Fruit fly (Drosophila melanogaster): Measurements from ENCODE around the gene CG13117.

CG13117 gene

DNA sequence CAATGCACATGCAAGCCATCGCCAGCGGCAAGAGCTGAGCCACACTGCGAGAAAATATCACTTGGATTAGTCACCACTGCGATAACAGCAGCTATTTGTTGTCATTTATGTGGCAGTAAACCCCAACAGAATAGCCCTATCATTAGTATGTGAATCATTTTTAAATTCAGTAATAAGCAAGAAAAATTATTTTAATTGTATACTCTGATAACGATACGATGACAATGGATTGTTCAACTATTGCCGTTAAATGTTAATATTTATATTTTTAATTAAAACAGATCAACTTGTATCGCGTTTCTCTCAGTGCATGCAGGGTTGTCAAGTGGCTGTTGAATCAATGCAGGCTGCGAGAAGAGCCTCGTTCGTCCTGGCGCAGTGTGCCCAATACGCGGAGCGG lies 1.4 kb downstream of the CG13117 start:
- TF ChIP-seq ttk (optimal IDR thresholded peaks at IDR 0.05) (no peak), Myc (optimal IDR thresholded peaks at IDR 0.05) (no peak), Sin3A (optimal IDR thresholded peaks at IDR 0.05) (no peak), insv (optimal IDR thresholded peaks at IDR 0.05) (no peak), psq (optimal IDR thresholded peaks at IDR 0.05) (no peak), h (optimal IDR thresholded peaks at IDR 0.05) (no peak)

DNA sequence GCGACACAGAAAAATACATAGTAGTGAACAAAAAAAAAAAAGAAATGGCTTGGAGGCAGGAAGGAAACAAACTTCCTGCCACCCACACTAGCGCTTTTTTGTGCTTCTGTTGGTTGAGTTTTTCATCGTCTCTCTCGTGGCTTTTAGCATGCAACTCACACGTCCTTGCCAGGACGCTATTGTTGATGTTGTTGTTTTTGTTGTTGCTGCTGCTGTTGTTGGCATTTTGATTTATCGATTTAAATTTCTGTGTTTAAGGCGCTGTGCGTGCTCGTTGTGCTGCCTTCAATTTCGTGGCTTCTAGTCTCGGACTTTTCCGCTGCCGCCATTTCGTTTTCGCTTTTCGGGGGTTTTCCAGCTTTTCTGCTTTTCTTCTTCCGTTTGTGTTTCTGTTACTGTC lies 3.2 kb downstream of the CG13117 start:
- TF ChIP-seq psq (optimal IDR thresholded peaks at IDR 0.05), result no peak
- TF ChIP-seq Myc (optimal IDR thresholded peaks at IDR 0.05), result no peak
- TF ChIP-seq h (optimal IDR thresholded peaks at IDR 0.05), result no peak
- TF ChIP-seq ttk (optimal IDR thresholded peaks at IDR 0.05), result no peak
- TF ChIP-seq insv (optimal IDR thresholded peaks at IDR 0.05), result no peak
- TF ChIP-seq Sin3A (optimal IDR thresholded peaks at IDR 0.05), result no peak

DNA sequence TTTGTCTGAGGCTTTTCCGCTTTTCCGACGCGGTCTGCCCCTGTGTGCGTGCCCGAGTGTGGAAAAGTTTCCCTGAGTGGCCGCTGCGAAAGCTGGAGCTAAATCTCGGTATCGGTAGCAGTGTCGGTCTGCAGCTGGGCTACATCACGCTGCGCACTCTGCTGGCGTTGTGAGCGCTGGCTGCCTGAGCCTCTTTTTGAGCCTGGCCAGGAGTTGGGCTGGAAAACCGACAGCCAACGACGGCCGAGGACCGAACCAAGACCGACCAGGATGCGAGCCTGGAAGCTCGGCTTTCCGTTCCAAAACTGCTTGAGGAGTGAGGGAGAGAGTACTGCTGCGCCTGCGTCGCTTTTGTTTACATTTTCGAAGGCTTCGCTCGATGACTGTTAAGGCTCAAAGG lies 7.4 kb downstream of the CG13117 start:
- TF ChIP-seq Sin3A (optimal IDR thresholded peaks at IDR 0.05) (no peak), Myc (optimal IDR thresholded peaks at IDR 0.05) (no peak), ttk (optimal IDR thresholded peaks at IDR 0.05) (no peak), psq (optimal IDR thresholded peaks at IDR 0.05) (no peak), insv (optimal IDR thresholded peaks at IDR 0.05) (no peak)

DNA sequence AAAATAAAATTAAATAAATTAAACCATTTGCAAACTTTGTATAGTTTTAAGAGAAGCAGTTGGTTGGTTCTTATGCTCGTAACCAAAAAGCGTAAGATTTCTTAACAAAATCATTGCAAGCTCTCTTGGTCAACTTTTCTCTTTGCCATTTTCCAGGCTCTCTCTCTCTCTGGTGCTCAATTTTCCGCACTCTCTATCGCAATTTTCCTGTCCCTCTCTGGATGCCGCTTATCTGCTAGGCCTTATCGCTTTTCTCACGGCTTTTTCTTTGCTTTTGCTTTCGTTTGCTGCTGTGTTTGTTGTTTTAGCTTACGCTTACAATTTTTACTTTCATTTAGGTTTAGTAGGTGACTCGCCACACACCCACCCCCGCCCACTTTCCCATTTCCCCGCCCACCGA lies 8.2 kb downstream of the CG13117 start:
- TF ChIP-seq insv (optimal IDR thresholded peaks at IDR 0.05) (no peak), ttk (optimal IDR thresholded peaks at IDR 0.05) (no peak), Myc (optimal IDR thresholded peaks at IDR 0.05) (no peak)

DNA sequence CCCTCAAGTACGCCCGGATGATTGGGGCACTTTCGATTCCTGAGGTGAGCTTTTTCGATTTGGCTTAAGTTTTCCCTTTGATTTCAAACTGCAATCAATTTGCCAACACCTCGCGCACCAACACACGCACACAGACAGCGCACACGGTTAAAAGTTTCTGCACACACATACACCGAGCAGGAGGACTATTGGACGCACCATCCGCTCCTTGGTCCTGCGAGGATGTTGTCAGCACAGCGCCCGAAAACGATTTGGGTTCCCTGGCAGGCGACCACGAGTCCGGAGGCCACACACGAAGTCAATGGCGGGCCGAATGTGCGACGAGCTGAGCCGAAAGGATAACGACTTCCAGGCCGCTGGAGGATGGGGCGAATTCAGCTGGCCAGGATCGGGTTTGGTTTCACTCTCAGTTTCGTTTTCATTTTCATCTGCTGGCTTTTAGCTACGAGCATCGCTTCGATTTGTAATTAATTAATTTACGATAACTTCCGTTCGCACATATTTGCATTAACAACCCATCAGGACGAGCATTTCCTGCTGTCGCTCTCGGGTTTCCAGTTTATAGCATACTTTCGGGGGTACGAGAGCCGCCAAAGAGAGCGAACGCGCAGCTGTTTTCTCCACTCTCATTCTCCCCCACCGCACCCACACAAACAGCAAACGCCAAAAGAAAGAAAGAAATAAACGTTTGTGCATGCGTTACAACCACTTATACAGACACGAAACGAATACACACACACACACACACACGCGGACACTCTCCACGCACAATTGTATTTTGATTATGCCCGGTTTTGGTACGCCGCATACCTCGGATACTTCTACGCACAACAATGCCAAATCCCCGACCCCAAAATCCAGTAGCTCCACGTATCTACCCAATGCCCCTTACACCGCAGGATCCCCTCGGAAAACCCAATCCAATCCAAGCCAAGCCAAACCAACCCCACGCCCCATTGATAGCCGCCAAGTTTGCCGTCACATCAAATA lies 10.1 kb downstream of the CG13117 start, which contains the start of gene Nckx30C:
Gene Nckx30C, minus strand, starts transcription at position 260 of the 990 bp plus-strand sequence.
- no peak for TF ChIP-seq ttk (optimal IDR thresholded peaks at IDR 0.05)
- no peak for TF ChIP-seq insv (optimal IDR thresholded peaks at IDR 0.05)
- no peak for TF ChIP-seq psq (optimal IDR thresholded peaks at IDR 0.05)
- no peak for TF ChIP-seq Sin3A (optimal IDR thresholded peaks at IDR 0.05)
- TF ChIP-seq h (optimal IDR thresholded peaks at IDR 0.05), result no peak
- TF ChIP-seq Myc (optimal IDR thresholded peaks at IDR 0.05), result no peak

DNA sequence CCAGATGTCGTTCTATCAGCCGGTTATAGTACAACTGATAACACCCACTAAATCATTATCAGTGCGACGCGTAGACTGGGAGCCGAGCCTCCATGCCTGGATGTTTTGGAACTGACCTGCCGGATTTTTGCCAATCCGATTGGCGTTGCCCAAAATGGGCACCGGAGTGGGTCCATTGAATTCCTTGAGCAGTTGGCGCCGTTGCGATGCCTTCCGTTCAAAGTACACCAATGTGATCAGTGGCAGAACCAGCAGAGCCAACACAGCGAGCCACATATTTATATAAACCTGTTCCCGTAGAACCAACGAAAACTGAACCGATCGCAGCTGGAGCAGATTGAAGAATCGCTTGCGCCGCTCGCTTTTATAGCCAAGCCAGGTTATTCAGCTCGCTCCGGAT lies 13.3 kb downstream of the CG13117 start, which contains the start of gene Cyp4e3:
Gene Cyp4e3, minus strand, starts transcription at position 327 of the 400 bp plus-strand sequence.
- no peak for TF ChIP-seq Sin3A (optimal IDR thresholded peaks at IDR 0.05)
- TF ChIP-seq h (optimal IDR thresholded peaks at IDR 0.05), result no peak
- TF ChIP-seq insv (optimal IDR thresholded peaks at IDR 0.05), result no peak
- TF ChIP-seq Myc (optimal IDR thresholded peaks at IDR 0.05), result no peak
- TF ChIP-seq ttk (optimal IDR thresholded peaks at IDR 0.05), result no peak
- TF ChIP-seq psq (optimal IDR thresholded peaks at IDR 0.05), result no peak

DNA sequence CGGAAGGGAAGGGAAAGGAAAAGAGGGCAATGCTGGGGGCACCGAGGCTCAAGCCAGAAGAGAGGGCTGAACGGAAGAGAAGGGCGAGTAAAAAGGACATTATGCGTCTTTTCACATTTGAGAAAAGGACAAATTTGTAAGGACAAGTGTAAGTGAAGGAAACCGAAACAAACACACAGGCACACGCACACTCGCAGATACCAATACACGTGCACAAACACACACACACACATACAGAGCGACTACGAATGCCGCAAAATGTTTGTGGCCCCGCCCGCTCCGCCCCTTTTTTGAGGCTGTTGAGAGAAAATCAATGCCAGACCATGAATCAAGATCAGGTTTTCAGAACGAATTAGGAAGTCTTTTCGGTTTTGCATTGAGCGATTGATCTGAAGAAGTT lies 16.9 kb downstream of the CG13117 start:
- TF ChIP-seq ttk (optimal IDR thresholded peaks at IDR 0.05), result no peak
- no peak for TF ChIP-seq h (optimal IDR thresholded peaks at IDR 0.05)
- no peak for TF ChIP-seq psq (optimal IDR thresholded peaks at IDR 0.05)
- TF ChIP-seq Myc (optimal IDR thresholded peaks at IDR 0.05), result no peak
- no peak for TF ChIP-seq insv (optimal IDR thresholded peaks at IDR 0.05)
- no peak for TF ChIP-seq Sin3A (optimal IDR thresholded peaks at IDR 0.05)

DNA sequence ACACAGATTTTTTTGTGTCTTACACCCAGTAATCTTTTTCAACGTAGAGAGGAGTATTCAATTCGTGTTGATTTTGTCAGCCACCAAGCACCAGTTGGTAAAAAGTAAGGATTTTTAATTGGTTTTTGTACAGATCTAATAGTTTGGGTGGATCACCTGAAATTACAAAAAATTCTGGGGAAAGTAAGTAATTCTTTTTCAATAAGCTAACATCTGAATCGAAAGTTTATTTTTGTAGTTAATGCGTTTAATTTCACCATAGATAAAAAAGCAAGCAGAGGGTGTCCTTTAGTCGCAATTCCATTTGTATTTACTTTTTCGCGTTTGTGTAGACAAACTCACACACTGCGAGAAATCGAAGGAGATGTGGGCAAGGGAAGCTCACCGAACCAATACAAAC lies 18.4 kb downstream of the CG13117 start:
- TF ChIP-seq psq (optimal IDR thresholded peaks at IDR 0.05), result no peak
- no peak for TF ChIP-seq insv (optimal IDR thresholded peaks at IDR 0.05)

DNA sequence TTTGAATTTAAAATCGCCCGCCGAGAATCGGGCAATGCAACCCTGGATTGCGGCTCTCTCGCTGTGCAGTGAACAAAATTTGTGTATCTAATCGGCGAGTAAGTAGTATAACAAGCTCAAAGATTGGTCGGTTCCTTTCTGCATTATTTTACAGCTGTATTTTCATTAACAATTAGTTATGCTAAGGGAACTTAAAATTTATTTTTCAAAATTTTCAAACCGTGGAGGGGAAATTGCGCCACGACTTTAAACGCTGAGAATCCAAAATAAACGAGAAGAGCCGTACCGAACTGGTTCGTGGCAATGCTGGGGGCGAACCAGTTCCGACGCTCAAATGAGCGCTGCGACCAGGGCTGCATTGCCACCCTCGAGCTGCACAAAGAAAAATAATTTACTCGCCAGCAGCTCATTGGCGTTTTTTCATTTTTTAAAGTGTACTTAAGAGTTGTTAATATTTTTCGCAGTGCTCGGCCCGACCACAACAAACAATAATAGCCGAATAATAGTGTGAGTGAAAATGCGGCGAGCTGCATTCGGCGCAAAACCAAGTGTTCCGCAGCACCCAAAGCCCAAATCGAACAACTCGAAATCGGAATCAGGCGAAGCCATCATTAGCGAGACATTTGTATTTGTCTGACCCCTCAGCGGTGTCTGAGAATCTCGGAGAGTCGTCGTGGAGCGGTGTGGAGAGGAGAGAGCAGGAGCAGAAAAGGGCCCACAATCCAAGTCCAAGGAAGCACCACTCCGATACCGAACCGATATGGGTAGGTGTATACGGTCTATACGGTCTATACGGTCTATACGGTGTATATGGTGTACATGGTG lies 21.8 kb downstream of the CG13117 start, which contains the start of gene zf30C:
Gene zf30C, plus strand, starts transcription at position 353 of the 825 bp plus-strand sequence.
- TF ChIP-seq ttk (optimal IDR thresholded peaks at IDR 0.05) (no peak), psq (optimal IDR thresholded peaks at IDR 0.05) (no peak), Sin3A (optimal IDR thresholded peaks at IDR 0.05) (no peak), Myc (optimal IDR thresholded peaks at IDR 0.05) (no peak), insv (optimal IDR thresholded peaks at IDR 0.05) (no peak)

DNA sequence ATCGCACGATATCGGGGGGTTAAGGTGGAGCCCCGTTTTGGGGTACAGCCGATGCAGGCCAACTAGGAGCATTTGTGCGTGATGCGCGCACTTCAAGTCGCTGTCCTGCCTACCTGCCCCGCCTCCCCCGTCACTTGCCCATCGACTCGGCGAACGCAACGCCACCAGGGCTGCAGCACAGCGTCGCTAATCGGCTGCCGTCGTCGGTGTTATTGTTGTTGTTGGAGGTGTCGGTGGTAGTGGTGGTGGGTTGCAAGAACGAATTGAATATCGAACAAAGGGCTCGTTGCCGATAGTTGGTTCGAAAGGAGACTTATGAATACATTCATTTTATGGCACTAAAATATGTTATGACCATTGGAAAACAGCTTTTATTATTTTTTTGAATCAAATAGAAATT lies 22.4 kb downstream of the CG13117 start:
- TF ChIP-seq h (optimal IDR thresholded peaks at IDR 0.05), result no peak
- TF ChIP-seq Sin3A (optimal IDR thresholded peaks at IDR 0.05), result no peak
- TF ChIP-seq psq (optimal IDR thresholded peaks at IDR 0.05), result no peak
- no peak for TF ChIP-seq Myc (optimal IDR thresholded peaks at IDR 0.05)
- TF ChIP-seq insv (optimal IDR thresholded peaks at IDR 0.05), result no peak
- no peak for TF ChIP-seq ttk (optimal IDR thresholded peaks at IDR 0.05)

DNA sequence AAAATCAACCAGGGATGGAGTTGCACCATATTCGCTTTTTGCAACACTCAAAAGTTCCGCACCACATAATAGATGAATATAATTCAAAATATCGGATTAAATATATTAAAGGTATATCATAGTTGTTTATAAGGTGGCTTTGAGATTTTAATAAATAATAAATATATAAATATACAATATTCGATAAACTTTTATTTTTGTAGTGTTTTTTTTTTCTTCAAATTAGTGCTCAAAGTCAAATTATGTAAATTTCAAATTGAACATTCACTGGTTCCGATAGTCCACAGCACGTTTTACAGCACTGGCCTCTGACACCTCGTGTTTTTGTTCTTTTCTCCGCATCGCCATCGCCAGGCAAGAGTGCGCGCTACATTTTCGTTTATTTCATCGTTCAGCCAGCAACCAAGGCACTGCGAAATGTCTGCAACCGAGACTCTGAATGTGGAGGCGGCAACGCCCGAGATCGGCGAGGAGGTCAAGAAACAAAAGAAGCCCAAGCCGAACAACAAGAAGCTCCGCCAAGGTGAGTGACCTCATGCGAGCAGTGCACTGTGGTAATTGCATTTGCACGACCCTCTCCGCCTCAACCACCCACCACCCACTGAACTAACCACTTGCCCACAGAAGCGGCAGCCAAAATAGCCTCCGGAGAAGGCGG lies 26.9 kb downstream of the CG13117 start, which contains the start of the genes Taf11 and und:
Gene Taf11, minus strand, starts transcription at position 51 of the 658 bp plus-strand sequence.
Gene und, plus strand, starts transcription at position 158 of the 658 bp plus-strand sequence.
- TF ChIP-seq ttk (optimal IDR thresholded peaks at IDR 0.05) (no peak), insv (optimal IDR thresholded peaks at IDR 0.05) (no peak), psq (optimal IDR thresholded peaks at IDR 0.05) (no peak), Sin3A (optimal IDR thresholded peaks at IDR 0.05) (no peak), Myc (optimal IDR thresholded peaks at IDR 0.05) (no peak), h (optimal IDR thresholded peaks at IDR 0.05) (no peak)
